Worm (Caenorhabditis elegans): Measurements from ENCODE around the gene nhr-102.

DNA sequence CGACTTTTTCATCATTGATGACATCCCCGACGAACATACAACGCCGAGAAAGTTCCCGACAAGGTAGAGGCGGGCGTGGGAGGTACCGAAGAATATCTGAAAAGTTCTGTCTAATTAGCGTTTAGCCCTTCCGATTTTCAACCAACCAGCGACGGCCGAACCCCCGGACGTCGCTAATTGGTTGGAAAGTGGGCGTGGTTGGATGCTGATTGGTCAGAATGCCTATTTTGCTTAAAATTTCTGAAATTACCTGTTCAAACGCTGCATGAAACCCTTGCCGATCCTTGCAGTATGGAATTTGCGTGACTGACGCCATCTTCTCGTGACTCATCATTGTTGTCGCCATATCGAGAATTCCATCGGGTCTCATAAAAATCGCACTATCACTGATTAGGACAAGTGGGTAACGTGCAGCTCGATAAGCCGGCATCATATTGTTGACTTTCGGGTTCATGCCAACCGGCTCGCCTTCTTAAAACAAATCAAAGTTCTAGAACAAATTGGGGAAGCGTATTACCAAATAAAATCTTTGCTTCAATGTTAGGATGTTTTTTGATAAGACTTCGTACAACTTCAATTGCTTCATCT, 11.6 kb upstream of the nhr-102 start:
- TF ChIP-seq W03F9.2 (tag; optimal IDR thresholded peaks at IDR 0.05) (no peak), dao-5 (tag; optimal IDR thresholded peaks at IDR 0.05) (no peak), him-1 (tag; optimal IDR thresholded peaks at IDR 0.05) (no peak)

Data from whole organism, L4/young adult.